Worm (Caenorhabditis elegans) whole organism, L4/young adult: ENCODE measurements around the gene spsb-2.

Experiments
- W03F9.2 ChIP-seq: fragments of 150-350 bp; optimal IDR thresholded peaks from 2 replicates; lab custom pipeline; 2014; ENCODE audit warnings: missing biosample characterization, missing genetic modification characterization
- dao-5 ChIP-seq: sonication (generic microtip); optimal IDR thresholded peaks from 2 replicates; lab custom pipeline; 2016; ENCODE audit warnings: missing genotype, missing genetic modification characterization, moderate library complexity, missing compliant biosample characterization

- no peak for TF ChIP-seq W03F9.2 (tag; lab: Kevin White, UChicago)
- no peak for TF ChIP-seq dao-5 (tag; lab: Kevin White, UChicago)
These were observed 35.3 kb downstream of the spsb-2 start for ce11 chrII:15265469-15265868.
